Worm (Caenorhabditis elegans) whole organism, dauer: ENCODE results near the gene F08D12.12.

Experiments used
- unc-62 ChIP-seq: sonication (generic microtip); optimal IDR thresholded peaks from 2 replicates; lab custom pipeline; 2017; ENCODE audit warnings: missing biosample characterization, missing genetic modification reagents, missing genetic modification characterization

F08D12.12 gene

DNA sequence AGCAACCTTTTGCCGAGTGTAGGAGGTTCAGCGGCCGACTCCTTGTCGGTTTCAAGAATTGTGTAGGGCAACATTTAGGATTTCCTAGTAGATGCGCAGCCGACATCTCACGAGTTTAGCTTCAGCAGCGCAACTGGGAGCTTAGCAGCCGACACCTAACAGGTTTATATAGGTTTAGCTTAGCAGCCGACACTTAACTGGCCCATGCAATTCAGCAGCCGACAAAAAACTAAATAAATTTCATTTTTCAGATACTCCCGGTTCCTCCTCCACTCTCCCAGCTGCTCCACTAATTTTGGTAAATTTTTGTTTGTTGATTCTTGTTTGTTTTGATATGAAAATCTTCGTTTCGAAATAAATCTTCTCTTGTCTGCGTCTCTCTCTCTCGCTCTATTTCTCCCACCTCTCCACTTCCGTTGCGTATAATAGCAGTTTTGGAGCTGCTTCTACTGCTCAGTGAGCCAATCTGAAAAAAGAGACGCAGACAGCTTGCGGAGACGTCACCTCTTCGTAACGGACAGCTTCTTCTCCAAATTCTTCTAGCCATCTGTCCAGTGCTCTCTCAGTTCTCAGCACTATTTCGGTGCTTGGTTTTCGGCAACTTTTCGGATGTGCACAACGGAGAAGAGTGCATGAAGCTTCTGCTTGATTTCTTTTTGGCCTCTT is 38.8 kb downstream of the F08D12.12 start:
- no peak for TF ChIP-seq unc-62 (GFP tag; lab: Kevin White, UChicago)

- no peak for TF ChIP-seq unc-62 (GFP tag; lab: Kevin White, UChicago)
These were observed 44.6 kb downstream of the F08D12.12 start, which contains the start of gene T05A8.7 for ce11 chrII:2742251-2742650. Gene T05A8.7 (minus strand): TSS chrII:2742351.

ce11 chrII:2741405-2741804 is 45.5 kb downstream of the F08D12.12 start:
- no peak for TF ChIP-seq unc-62 (GFP tag; lab: Kevin White, UChicago)

- TF ChIP-seq unc-62 (GFP tag; lab: Kevin White, UChicago) = no peak
These were observed 47.3 kb downstream of the F08D12.12 start, which contains the start of gene T05A8.6 for ce11 chrII:2739619-2740018. Gene T05A8.6 (minus strand): TSS chrII:2739719.

DNA sequence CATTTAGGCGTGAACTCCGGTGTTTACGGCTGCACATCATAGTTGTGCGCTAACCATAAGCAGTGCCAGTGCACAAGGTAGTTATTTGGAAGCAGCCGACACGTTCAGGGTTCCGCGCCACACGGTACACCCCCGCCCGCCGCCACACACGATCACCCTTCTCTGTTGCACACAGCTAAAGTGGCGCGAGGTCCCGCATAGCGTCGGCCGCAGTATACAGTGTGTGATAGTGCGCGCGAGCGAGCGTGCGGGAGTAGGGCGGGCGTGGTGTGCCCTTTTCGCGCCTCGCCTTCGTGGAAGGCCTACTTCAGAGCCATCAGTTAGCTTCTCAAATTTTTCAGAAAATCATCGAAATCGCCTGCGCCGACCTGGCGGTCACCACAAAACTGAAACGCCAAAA is 49.9 kb downstream of the F08D12.12 start:
- TF ChIP-seq unc-62 (GFP tag; lab: Kevin White, UChicago) = no peak

- no peak for TF ChIP-seq unc-62 (GFP tag; lab: Kevin White, UChicago)
These were observed 50.6 kb downstream of the F08D12.12 start, which contains the start of gene T05A8.8 for ce11 chrII:2736156-2736728. Gene T05A8.8 (plus strand): TSS chrII:2736678.

DNA sequence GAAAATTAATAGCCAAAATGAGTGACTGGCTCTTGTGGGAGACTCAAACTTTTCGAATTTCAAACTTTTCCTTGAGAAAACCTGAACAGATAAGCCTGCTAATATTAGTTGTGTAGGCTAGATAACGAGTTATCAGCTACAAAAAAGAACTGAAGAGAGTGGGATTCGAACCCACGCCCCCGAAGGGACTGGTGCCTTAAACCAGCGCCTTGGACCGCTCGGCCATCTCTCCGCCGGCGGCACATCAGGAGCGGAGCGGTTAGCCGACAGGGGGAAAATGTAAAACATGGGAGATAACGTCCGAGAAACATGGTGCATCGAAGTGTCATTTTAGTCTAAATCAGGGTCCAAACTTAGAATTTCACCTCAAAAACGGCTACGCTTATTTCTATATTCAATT is 51.2 kb downstream of the F08D12.12 start:
- TF ChIP-seq unc-62 (GFP tag; lab: Kevin White, UChicago) = no peak

ce11 chrII:2735192-2735591 is 51.7 kb downstream of the F08D12.12 start, which contains the start of gene wdr-31:
Gene wdr-31 (minus strand): TSS chrII:2735292.
- TF ChIP-seq unc-62 (GFP tag; lab: Kevin White, UChicago) = no peak

DNA sequence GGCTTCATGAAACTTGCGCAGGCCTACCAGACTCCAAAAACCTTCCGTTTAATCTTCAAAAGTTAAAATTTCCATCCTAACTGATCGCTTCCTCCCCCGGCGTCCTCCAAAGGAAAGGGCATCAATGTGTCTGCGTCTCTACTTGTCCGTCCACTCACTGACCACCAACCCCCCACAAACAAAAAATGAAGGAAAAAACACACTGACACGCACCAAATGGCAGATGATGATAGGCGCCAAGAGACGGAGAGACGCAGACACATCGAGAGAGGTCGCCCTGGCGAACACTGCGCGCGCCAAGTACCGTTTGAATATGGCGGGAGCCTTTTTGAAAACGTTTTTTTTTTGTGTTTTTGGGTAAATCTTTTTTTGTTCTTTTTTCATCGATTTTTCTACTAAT is 52.1 kb downstream of the F08D12.12 start:
- no peak for TF ChIP-seq unc-62 (GFP tag; lab: Kevin White, UChicago)

- no peak for TF ChIP-seq unc-62 (GFP tag; lab: Kevin White, UChicago)
These were observed 52.6 kb downstream of the F08D12.12 start for ce11 chrII:2734266-2734665.
